Fruit fly (Drosophila melanogaster) whole organism, prepupa: ENCODE data around the gene hng2.
A peak's percentile ranks its signal among the peaks of the same experiment; 100 is the strongest.

ENCODE experiments used
- CG10631 ChIP-seq: fragments of 200-800 bp; sonication (Bioruptor generic); optimal IDR thresholded peaks from 2 replicates; lab custom pipeline; 2016; ENCODE audit warnings: missing biosample characterization, missing genetic modification characterization
- CG11294 ChIP-seq: fragments of 200-800 bp; sonication (Bioruptor generic); IDR thresholded peaks from 2 replicates; pipeline ENCODE4 v1.3.6; 2022; ENCODE audit warnings: missing biosample characterization, missing genetic modification characterization
- CG11902 ChIP-seq: fragments of 200-800 bp; sonication (Bioruptor generic); optimal IDR thresholded peaks from 3 replicates; lab custom pipeline; 2016; ENCODE audit warnings: missing biosample characterization, missing genetic modification characterization
- CG15336 ChIP-seq: fragments of 200-800 bp; sonication (Bioruptor generic); IDR thresholded peaks from 2 replicates; pipeline ENCODE4 v1.3.6; 2022; ENCODE audit warnings: missing biosample characterization, missing genetic modification characterization
- CG1621 ChIP-seq: fragments of 200-800 bp; sonication (Bioruptor generic); optimal IDR thresholded peaks from 3 replicates; lab custom pipeline; 2018; ENCODE audit warnings: missing biosample characterization, mild to moderate bottlenecking, missing genetic modification characterization
- CG16779 ChIP-seq: fragments of 200-800 bp; sonication (Bioruptor generic); optimal IDR thresholded peaks from 3 replicates; lab custom pipeline; 2017; ENCODE audit warnings: missing biosample characterization, mild to moderate bottlenecking, missing genetic modification characterization
- CG6163 ChIP-seq: fragments of 200-800 bp; sonication (Bioruptor generic); IDR thresholded peaks from 3 replicates; pipeline ENCODE4 v1.3.6; 2022; ENCODE audit warnings: missing biosample characterization, missing genetic modification characterization
- CG6276 ChIP-seq: fragments of 200-800 bp; sonication (Bioruptor generic); optimal IDR thresholded peaks from 2 replicates; lab custom pipeline; 2017; ENCODE audit warnings: missing biosample characterization, mild to moderate bottlenecking, missing genetic modification characterization
- CG6792 ChIP-seq: fragments of 200-800 bp; sonication (Bioruptor generic); optimal IDR thresholded peaks from 3 replicates; lab custom pipeline; 2016; ENCODE audit warnings: missing biosample characterization, missing genetic modification characterization
- CG6808 ChIP-seq: fragments of 200-800 bp; sonication (Bioruptor generic); optimal IDR thresholded peaks from 3 replicates; lab custom pipeline; 2017; ENCODE audit warnings: missing biosample characterization, missing genetic modification characterization, mild to moderate bottlenecking, moderate library complexity, missing genetic modification reagents
- CG6854 ChIP-seq: fragments of 200-800 bp; sonication (Bioruptor generic); optimal IDR thresholded peaks from 2 replicates; lab custom pipeline; 2017; ENCODE audit warnings: missing biosample characterization, mild to moderate bottlenecking, missing genetic modification characterization
- CG8119 ChIP-seq: fragments of 200-800 bp; sonication (Bioruptor generic); IDR thresholded peaks from 3 replicates; pipeline ENCODE4 v1.3.6; 2022; ENCODE audit warnings: missing biosample characterization, missing genetic modification characterization
- CG8632 ChIP-seq: fragments of 200-800 bp; sonication (Bioruptor generic); optimal IDR thresholded peaks from 3 replicates; lab custom pipeline; 2016; ENCODE audit warnings: missing biosample characterization, missing genetic modification characterization
- CG9139 ChIP-seq: fragments of 200-800 bp; sonication (Bioruptor generic); optimal IDR thresholded peaks from 3 replicates; lab custom pipeline; 2017; ENCODE audit warnings: missing biosample characterization, mild to moderate bottlenecking, missing genetic modification characterization
- Eip78C ChIP-seq: fragments of 200-800 bp; sonication (Bioruptor generic); peaks from one replicate; lab custom pipeline; 2016; ENCODE audit warnings: missing biosample characterization, missing genetic modification characterization
- Eip93F ChIP-seq: fragments of 200-800 bp; sonication (Bioruptor generic); optimal IDR thresholded peaks from 2 replicates; lab custom pipeline; 2016; ENCODE audit warnings: missing biosample characterization, mild to moderate bottlenecking, missing genetic modification characterization
- Ets21C ChIP-seq: fragments of 200-800 bp; sonication (Bioruptor generic); optimal IDR thresholded peaks from 3 replicates; lab custom pipeline; 2016; ENCODE audit warnings: missing biosample characterization, missing genetic modification characterization
- Gug ChIP-seq: fragments of 200-800 bp; sonication (Bioruptor generic); IDR thresholded peaks from 2 replicates; pipeline ENCODE4 v1.3.6; 2022; ENCODE audit warnings: missing biosample characterization, missing genetic modification characterization
- Lpt ChIP-seq: fragments of 200-800 bp; sonication (Bioruptor generic); optimal IDR thresholded peaks from 3 replicates; lab custom pipeline; 2016; ENCODE audit warnings: missing biosample characterization, missing genetic modification characterization
- Met ChIP-seq: fragments of 200-800 bp; sonication (Bioruptor generic); optimal IDR thresholded peaks from 3 replicates; lab custom pipeline; 2016; ENCODE audit warnings: missing biosample characterization, missing genetic modification characterization
- Sox14 ChIP-seq: fragments of 200-800 bp; sonication (Bioruptor generic); optimal IDR thresholded peaks from 3 replicates; lab custom pipeline; 2016; ENCODE audit warnings: missing biosample characterization, missing genetic modification characterization
- dac ChIP-seq: fragments of 200-800 bp; sonication (Bioruptor generic); optimal IDR thresholded peaks from 2 replicates; lab custom pipeline; 2017; ENCODE audit warnings: missing biosample characterization, mild to moderate bottlenecking, missing genetic modification characterization
- dsx ChIP-seq: fragments of 200-800 bp; optimal IDR thresholded peaks from 3 replicates; lab custom pipeline; 2019; ENCODE audit warnings: missing biosample characterization, mild to moderate bottlenecking, missing genetic modification characterization, moderate library complexity; ENCODE audit not compliant: poor library complexity, severe bottlenecking
- eg ChIP-seq: fragments of 200-800 bp; sonication (Bioruptor generic); IDR thresholded peaks from 3 replicates; pipeline ENCODE4 v1.3.6; 2022; ENCODE audit warnings: missing biosample characterization, missing genetic modification characterization
- esn ChIP-seq: fragments of 200-800 bp; sonication (Bioruptor generic); optimal IDR thresholded peaks from 2 replicates; lab custom pipeline; 2016; ENCODE audit warnings: missing biosample characterization, mild to moderate bottlenecking, missing genetic modification characterization, moderate library complexity
- fd59A ChIP-seq: fragments of 200-800 bp; sonication (Bioruptor generic); optimal IDR thresholded peaks from 2 replicates; lab custom pipeline; 2017; ENCODE audit warnings: missing biosample characterization, mild to moderate bottlenecking, missing genetic modification characterization, missing genetic modification reagents
- fd85E ChIP-seq: fragments of 200-800 bp; sonication (Bioruptor generic); optimal IDR thresholded peaks from 3 replicates; lab custom pipeline; 2016; ENCODE audit warnings: missing biosample characterization, missing genetic modification characterization
- fkh ChIP-seq: fragments of 200-800 bp; sonication (Bioruptor generic); optimal IDR thresholded peaks from 3 replicates; lab custom pipeline; 2017; ENCODE audit warnings: missing biosample characterization, mild to moderate bottlenecking, missing genetic modification characterization, moderate library complexity
- spab ChIP-seq: fragments of 200-800 bp; sonication (Bioruptor generic); optimal IDR thresholded peaks from 2 replicates; lab custom pipeline; 2017; ENCODE audit warnings: missing biosample characterization, mild to moderate bottlenecking, missing genetic modification characterization, missing genetic modification reagents
- ss ChIP-seq, 2 experiments: fragments of 200-800 bp; sonication (Bioruptor generic); optimal IDR thresholded peaks; 2 replicates in 1 of 2; 3 replicates in 1 of 2; lab custom pipeline; 2017 to 2018; ENCODE audit warnings: mild to moderate bottlenecking in 2 of 2, missing biosample characterization in 2 of 2, missing genetic modification characterization in 2 of 2, moderate library complexity in 1 of 2
- svp ChIP-seq: fragments of 200-800 bp; sonication (Bioruptor generic); peaks from one replicate; lab custom pipeline; 2016; ENCODE audit warnings: missing biosample characterization, missing genetic modification characterization
- topi ChIP-seq: fragments of 200-800 bp; sonication (Bioruptor generic); optimal IDR thresholded peaks from 3 replicates; lab custom pipeline; 2016; ENCODE audit warnings: missing biosample characterization, missing genetic modification characterization

The hng2 gene

dm6 chr3R:8779823-8780222 is 26.3 kb upstream of the hng2 start, which contains the start of gene CG33191:
CG33191 (minus strand) TSS chr3R:8779923.
- TF ChIP-seq Gug (GFP tag; lab: Robert Waterston, UW), result no peak
- no peak for TF ChIP-seq fd59A (GFP tag; lab: Kevin White, UChicago)
- no peak for TF ChIP-seq Eip93F (GFP tag; lab: Kevin White, UChicago)
- no peak for TF ChIP-seq CG6276 (GFP tag; lab: Kevin White, UChicago)
- TF ChIP-seq Ets21C, result no peak
- no peak for TF ChIP-seq CG8632 (GFP tag; lab: Kevin White, UChicago)
- TF ChIP-seq svp, result no peak
- no peak for TF ChIP-seq Met (GFP tag; lab: Kevin White, UChicago)
- no peak for TF ChIP-seq CG1621 (tag; lab: Kevin White, UChicago)
- no peak for TF ChIP-seq CG6808 (GFP tag; lab: Kevin White, UChicago)
- no peak for TF ChIP-seq spab (GFP tag; lab: Kevin White, UChicago)
- TF ChIP-seq ss (GFP tag; optimal IDR thresholded peaks at IDR 0.05; lab: Kevin White, UChicago), result no peak

- TF ChIP-seq CG10631 (GFP tag; lab: Kevin White, UChicago), result no peak
- TF ChIP-seq, all 60 proteins: peak for 0
Measured at dm6 chr3R:8780689-8781088, 25.4 kb upstream of the hng2 start, which contains the start of gene CG33189. CG33189 (minus strand) TSS chr3R:8780789.

dm6 chr3R:8784788-8785187 is 21.3 kb upstream of the hng2 start:
- TF ChIP-seq CG11294 (GFP tag; lab: Robert Waterston, UW) (0 out of 2 replicates have a peak, but pooled peaks have one; percentile 25), CG6163 (GFP tag; lab: Robert Waterston, UW) (peak; percentile 58; the same call in 2 of the 3 replicates), CG15336 (GFP tag; lab: Robert Waterston, UW) (peak; percentile 75), CG8119 (GFP tag; lab: Robert Waterston, UW) (peak; percentile 67), Eip78C (GFP tag; lab: Kevin White, UChicago) (no peak), eg (GFP tag; lab: Robert Waterston, UW) (peak; percentile 82), svp (peak; percentile 39), CG6808 (GFP tag; lab: Kevin White, UChicago) (no peak), dac (GFP tag; lab: Kevin White, UChicago) (no peak)

- no peak for TF ChIP-seq fd85E (GFP tag; lab: Kevin White, UChicago)
- no peak for TF ChIP-seq Sox14 (GFP tag; lab: Kevin White, UChicago)
- 0 out of 3 replicates have a peak, but pooled peaks have one; percentile 18 for TF ChIP-seq CG6163 (GFP tag; lab: Robert Waterston, UW)
Measured at dm6 chr3R:8785451-8785850, 20.7 kb upstream of the hng2 start.

dm6 chr3R:8787538-8788282 is 18.4 kb upstream of the hng2 start:
- TF ChIP-seq topi, result peak; percentile 64
- TF ChIP-seq dsx, result peak; percentile 64
- TF ChIP-seq CG9139 (GFP tag; lab: Kevin White, UChicago), result peak; percentile 10
- no peak for TF ChIP-seq esn
- TF ChIP-seq fkh (GFP tag; lab: Kevin White, UChicago), result no peak
- TF ChIP-seq ss (GFP tag; optimal IDR thresholded peaks at IDR 0.05; lab: Kevin White, UChicago), result peak in 1 of 2 experiments; percentile 36
- no peak for TF ChIP-seq CG16779 (tag; lab: Kevin White, UChicago)
- peak; percentile 37 for TF ChIP-seq spab (GFP tag; lab: Kevin White, UChicago)
- peak; percentile 19 for TF ChIP-seq Lpt (GFP tag; lab: Kevin White, UChicago)
- no peak for TF ChIP-seq CG6792 (GFP tag; lab: Kevin White, UChicago)
- no peak for TF ChIP-seq CG11902 (GFP tag; lab: Kevin White, UChicago)
- peak; percentile 28 for TF ChIP-seq CG6854 (GFP tag; lab: Kevin White, UChicago)
- TF ChIP-seq Eip78C (GFP tag; lab: Kevin White, UChicago), result peak; percentile 96
- peak; percentile 69 for TF ChIP-seq svp
- no peak for TF ChIP-seq CG15336 (GFP tag; lab: Robert Waterston, UW)
